Fruit fly (Drosophila melanogaster) whole organism, wandering third instar larva: ENCODE results near the gene CG13634.
A peak's percentile ranks its signal among the peaks of the same experiment; 100 is the strongest.

ENCODE experiments used
- Abd-B ChIP-seq: fragments of >200 bp; optimal IDR thresholded peaks from 2 replicates; lab custom pipeline; 2017; ENCODE audit warnings: missing biosample characterization, missing genetic modification characterization
- CG32264 ChIP-seq: fragments of 200-800 bp; sonication (Bioruptor generic); optimal IDR thresholded peaks from 2 replicates; lab custom pipeline; 2016; ENCODE audit warnings: missing biosample characterization, missing genetic modification characterization
- CG9705 ChIP-seq: fragments of 200-800 bp; sonication (Bioruptor generic); optimal IDR thresholded peaks from 2 replicates; lab custom pipeline; 2018; ENCODE audit warnings: missing biosample characterization, mild to moderate bottlenecking, missing genetic modification characterization
- CrebA ChIP-seq: fragments of 200-800 bp; sonication (Bioruptor generic); optimal IDR thresholded peaks from 2 replicates; lab custom pipeline; 2016; ENCODE audit warnings: missing biosample characterization, mild to moderate bottlenecking, missing genetic modification characterization, borderline replicate concordance
- Dfd ChIP-seq: fragments of >200 bp; optimal IDR thresholded peaks from 2 replicates; lab custom pipeline; 2017; ENCODE audit warnings: missing biosample characterization, missing genetic modification characterization
- Dif ChIP-seq: fragments of 200-275, 200-300 bp; sonication (Bioruptor generic); optimal IDR thresholded peaks from 2 replicates; lab custom pipeline; 2018; ENCODE audit warnings: missing biosample characterization, missing genetic modification characterization; ENCODE audit not compliant: partially characterized antibody
- GATAd ChIP-seq: sonication (Bioruptor generic); optimal IDR thresholded peaks from 2 replicates; lab custom pipeline; 2016; ENCODE audit warnings: missing biosample characterization, missing genetic modification characterization
- HLH106 ChIP-seq: fragments of 200-800 bp; optimal IDR thresholded peaks from 3 replicates; lab custom pipeline; 2019; ENCODE audit warnings: missing biosample characterization, mild to moderate bottlenecking, missing genetic modification characterization, moderate library complexity
- Hnf4 ChIP-seq: fragments of 200-800 bp; sonication (Bioruptor generic); optimal IDR thresholded peaks from 2 replicates; lab custom pipeline; 2016; ENCODE audit warnings: missing biosample characterization, mild to moderate bottlenecking, missing genetic modification characterization
- Hr78 ChIP-seq: fragments of >200 bp; optimal IDR thresholded peaks from 2 replicates; lab custom pipeline; 2017; ENCODE audit warnings: missing biosample characterization, missing genetic modification characterization
- Hr83 ChIP-seq: fragments of 200-300 bp; sonication (Bioruptor generic); optimal IDR thresholded peaks from 2 replicates; lab custom pipeline; 2016; ENCODE audit warnings: missing biosample characterization, mild to moderate bottlenecking, missing genetic modification characterization, moderate library complexity; ENCODE audit not compliant: poor library complexity, severe bottlenecking
- Jra ChIP-seq: sonication (Bioruptor generic); optimal IDR thresholded peaks from 2 replicates; lab custom pipeline; 2016; ENCODE audit warnings: missing biosample characterization, missing genetic modification characterization
- Mio ChIP-seq: sonication (Bioruptor generic); optimal IDR thresholded peaks from 2 replicates; lab custom pipeline; 2016; ENCODE audit warnings: missing biosample characterization, missing genetic modification characterization
- Myc ChIP-seq: fragments of >200 bp; optimal IDR thresholded peaks from 2 replicates; lab custom pipeline; 2017
- N ChIP-seq: fragments of >200 bp; optimal IDR thresholded peaks from 2 replicates; lab custom pipeline; 2018; ENCODE audit warnings: missing biosample characterization, missing external identifiers, missing genetic modification characterization
- OdsH ChIP-seq: fragments of 200-800 bp; sonication (Bioruptor generic); optimal IDR thresholded peaks from 2 replicates; lab custom pipeline; 2016; ENCODE audit warnings: missing biosample characterization, mild to moderate bottlenecking, missing genetic modification characterization
- Rel ChIP-seq, 2 experiments: fragments of 200-800 bp; sonication (Bioruptor generic) in 1 of 2; optimal IDR thresholded peaks; 2 replicates in 1 of 2; 3 replicates in 1 of 2; lab custom pipeline; 2016 to 2019; ENCODE audit warnings: mild to moderate bottlenecking in 2 of 2, missing biosample characterization in 2 of 2, missing genetic modification characterization in 2 of 2, moderate library complexity in 1 of 2
- Sp1 ChIP-seq: fragments of 200-800 bp; sonication (Bioruptor generic); optimal IDR thresholded peaks from 3 replicates; lab custom pipeline; 2019; ENCODE audit warnings: missing biosample characterization, mild to moderate bottlenecking, missing genetic modification characterization, moderate library complexity
- Vsx2 ChIP-seq: fragments of 200-300, 225-300 bp; sonication (Bioruptor generic); optimal IDR thresholded peaks from 2 replicates; lab custom pipeline; 2018; ENCODE audit warnings: missing biosample characterization, missing genetic modification characterization; ENCODE audit not compliant: partially characterized antibody
- br ChIP-seq: fragments of 200-800 bp; sonication (Bioruptor generic); optimal IDR thresholded peaks from 2 replicates; lab custom pipeline; 2016; ENCODE audit warnings: missing biosample characterization, missing genetic modification characterization
- brk ChIP-seq: fragments of 200-800 bp; sonication (Bioruptor generic); optimal IDR thresholded peaks from 2 replicates; lab custom pipeline; 2016; ENCODE audit warnings: missing biosample characterization, mild to moderate bottlenecking, missing genetic modification characterization
- dl ChIP-seq, 2 experiments: fragments of 175-275, 200-275 bp in 1 of 2; fragments of 200-275 bp in 1 of 2; sonication (Bioruptor generic); optimal IDR thresholded peaks; lab custom pipeline; 2018; ENCODE audit warnings: mild to moderate bottlenecking in 2 of 2, missing biosample characterization in 2 of 2, missing genetic modification characterization in 2 of 2, moderate library complexity in 2 of 2; ENCODE audit not compliant: partially characterized antibody in 2 of 2, insufficient read depth in 1 of 2
- dmrt93B ChIP-seq: fragments of 200-800 bp; sonication (Bioruptor generic); optimal IDR thresholded peaks from 2 replicates; lab custom pipeline; 2018; ENCODE audit warnings: missing biosample characterization, mild to moderate bottlenecking, missing genetic modification characterization
- dsf ChIP-seq: sonication (Bioruptor generic); optimal IDR thresholded peaks from 2 replicates; lab custom pipeline; 2016; ENCODE audit warnings: missing biosample characterization, missing genetic modification characterization, borderline replicate concordance
- ey ChIP-seq: fragments of 200-800 bp; sonication (Bioruptor generic); optimal IDR thresholded peaks from 2 replicates; lab custom pipeline; 2016; ENCODE audit warnings: missing biosample characterization, missing genetic modification characterization
- foxo ChIP-seq, 2 experiments: fragments of 200-800 bp; sonication (Bioruptor generic); optimal IDR thresholded peaks; 2 replicates in 1 of 2; 3 replicates in 1 of 2; lab custom pipeline; 2016 to 2017; ENCODE audit warnings: missing biosample characterization in 2 of 2, missing genetic modification characterization in 2 of 2
- fru ChIP-seq: fragments of 200-800 bp; sonication (Bioruptor generic); optimal IDR thresholded peaks from 3 replicates; lab custom pipeline; 2016; ENCODE audit warnings: missing biosample characterization, mild to moderate bottlenecking, missing genetic modification characterization
- h ChIP-seq: fragments of 200-800 bp; sonication (Bioruptor generic); optimal IDR thresholded peaks from 3 replicates; lab custom pipeline; 2016; ENCODE audit warnings: missing biosample characterization, mild to moderate bottlenecking, missing genetic modification characterization
- jim ChIP-seq: fragments of 175-275, 200-325 bp; sonication (Bioruptor generic); optimal IDR thresholded peaks from 2 replicates; lab custom pipeline; 2016; ENCODE audit warnings: missing biosample characterization, mild to moderate bottlenecking, missing genetic modification characterization
- lola ChIP-seq: fragments of >200 bp; optimal IDR thresholded peaks from 2 replicates; lab custom pipeline; 2017; ENCODE audit warnings: missing biosample characterization, missing genetic modification characterization
- pan ChIP-seq: fragments of >200 bp; optimal IDR thresholded peaks from 2 replicates; lab custom pipeline; 2017
- psq ChIP-seq: fragments of 200-800 bp; sonication (Bioruptor generic); optimal IDR thresholded peaks from 3 replicates; lab custom pipeline; 2017; ENCODE audit warnings: missing biosample characterization, mild to moderate bottlenecking, missing genetic modification characterization, moderate library complexity
- rgr ChIP-seq: fragments of 200-800 bp; sonication (Bioruptor generic); optimal IDR thresholded peaks from 3 replicates; lab custom pipeline; 2016; ENCODE audit warnings: missing biosample characterization, mild to moderate bottlenecking, missing genetic modification characterization
- sage ChIP-seq: fragments of 200-800 bp; sonication (Bioruptor generic); optimal IDR thresholded peaks from 2 replicates; lab custom pipeline; 2016; ENCODE audit warnings: missing biosample characterization, mild to moderate bottlenecking, missing genetic modification characterization
- sv ChIP-seq: fragments of 200-800 bp; sonication (Bioruptor generic); optimal IDR thresholded peaks from 3 replicates; lab custom pipeline; 2016; ENCODE audit warnings: missing biosample characterization, missing genetic modification characterization
- tai ChIP-seq: sonication (Bioruptor generic); optimal IDR thresholded peaks from 2 replicates; lab custom pipeline; 2016; ENCODE audit warnings: missing biosample characterization, missing genetic modification characterization
- usp ChIP-seq: fragments of >200 bp; optimal IDR thresholded peaks from 2 replicates; lab custom pipeline; 2017; ENCODE audit warnings: missing biosample characterization, missing genetic modification characterization
- woc ChIP-seq: sonication (Bioruptor generic); optimal IDR thresholded peaks from 2 replicates; lab custom pipeline; 2016; ENCODE audit warnings: missing biosample characterization, mild to moderate bottlenecking, missing genetic modification characterization

Gene CG13634

dm6 chr3R:24787042-24787565 is 2.8 kb downstream of the CG13634 start, which contains the start of gene CG5805:
Gene CG5805, minus strand, starts transcription at chr3R:24787421.
- TF ChIP-seq Jra (GFP tag; lab: Kevin White, UChicago): no peak
- TF ChIP-seq Abd-B: no peak
- TF ChIP-seq GATAd (GFP tag; lab: Kevin White, UChicago): no peak
- TF ChIP-seq foxo (GFP tag; optimal IDR thresholded peaks at IDR 0.05; lab: Kevin White, UChicago): peak in 1 of 2 experiments; percentile 47
- TF ChIP-seq Mio: no peak
- no peak for TF ChIP-seq CrebA (GFP tag; lab: Kevin White, UChicago)
- no peak for TF ChIP-seq brk (GFP tag; lab: Kevin White, UChicago)
- TF ChIP-seq h (GFP tag; lab: Kevin White, UChicago): peak; percentile 71
- TF ChIP-seq br (GFP tag; lab: Kevin White, UChicago): peak; percentile 49
- TF ChIP-seq ey (GFP tag; lab: Kevin White, UChicago): peak; percentile 28
- peak; percentile 67 for TF ChIP-seq Sp1 (GFP tag; lab: Kevin White, UChicago)
- TF ChIP-seq Rel (GFP tag; optimal IDR thresholded peaks at IDR 0.05; lab: Kevin White, UChicago): no peak
- TF ChIP-seq Rel (tag; optimal IDR thresholded peaks at IDR 0.05; lab: Kevin White, UChicago): peak; percentile 5
- TF ChIP-seq jim (GFP tag; lab: Kevin White, UChicago): no peak
- no peak for TF ChIP-seq woc
- TF ChIP-seq HLH106 (tag; lab: Kevin White, UChicago): peak; percentile 66
- no peak for TF ChIP-seq Dif (GFP tag; lab: Kevin White, UChicago)
- peak; percentile 87 for TF ChIP-seq rgr
- no peak for TF ChIP-seq dl (GFP tag; optimal IDR thresholded peaks at IDR 0.05; lab: Kevin White, UChicago; ENCODE audit: insufficient read depth in 1 of 2, partially characterized antibody in 2 of 2)
- TF ChIP-seq Hr78 (GFP tag; lab: Kevin White, UChicago): no peak
- peak; percentile 90 for TF ChIP-seq dmrt93B (GFP tag; lab: Kevin White, UChicago)
- peak; percentile 34 for TF ChIP-seq Hr83 (GFP tag; lab: Kevin White, UChicago)
- TF ChIP-seq N (GFP tag; lab: Kevin White, UChicago): no peak
- peak; percentile 45 for TF ChIP-seq sage (GFP tag; lab: Kevin White, UChicago)
- no peak for TF ChIP-seq usp (GFP tag; lab: Kevin White, UChicago)
- TF ChIP-seq Myc: no peak
- TF ChIP-seq Hnf4 (GFP tag; lab: Kevin White, UChicago): no peak
- TF ChIP-seq pan (lab: Kevin White, UChicago): no peak
- TF ChIP-seq dsf (GFP tag; lab: Kevin White, UChicago): no peak
- TF ChIP-seq Dfd (GFP tag; lab: Kevin White, UChicago): no peak
- peak; percentile 27 for TF ChIP-seq CG32264
- no peak for TF ChIP-seq Vsx2
- peak; percentile 76 for TF ChIP-seq sv
- peak; percentile 57 for TF ChIP-seq psq (GFP tag; lab: Kevin White, UChicago)
- peak; percentile 79 for TF ChIP-seq CG9705 (GFP tag; lab: Kevin White, UChicago)
- TF ChIP-seq fru (GFP tag; lab: Kevin White, UChicago): peak; percentile 47
- TF ChIP-seq tai (GFP tag; lab: Kevin White, UChicago): no peak
- TF ChIP-seq lola: no peak
- peak; percentile 54 for TF ChIP-seq OdsH (GFP tag; lab: Kevin White, UChicago)
- TF ChIP-seq, all 38 proteins: peak for 17

DNA sequence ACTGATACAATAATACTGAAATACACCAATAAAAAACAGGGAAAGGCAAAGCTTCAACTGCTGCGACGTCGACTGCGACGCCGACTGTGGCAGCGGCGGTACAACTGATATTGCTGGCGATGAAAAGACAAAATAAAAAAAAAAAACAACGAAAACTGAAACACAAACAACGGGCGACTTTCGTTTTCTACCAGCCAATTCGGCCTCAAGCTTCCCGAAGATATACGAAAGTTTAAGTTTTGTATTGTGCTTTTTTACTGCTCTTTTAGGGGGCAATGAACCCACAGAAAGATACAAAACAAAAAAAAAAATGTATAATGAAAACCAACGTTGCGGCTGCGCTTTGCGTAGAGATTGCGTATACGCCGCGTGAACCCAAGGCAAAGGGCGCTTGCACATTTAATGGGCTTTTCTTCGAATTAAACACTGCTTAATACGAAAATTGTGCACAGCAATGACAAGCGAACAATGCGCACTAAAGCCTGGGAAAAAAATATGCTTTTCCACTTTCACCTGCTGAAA is 11.7 kb downstream of the CG13634 start:
- TF ChIP-seq CG32264: no peak
- no peak for TF ChIP-seq OdsH (GFP tag; lab: Kevin White, UChicago)
- no peak for TF ChIP-seq usp (GFP tag; lab: Kevin White, UChicago)
- TF ChIP-seq pan (lab: Kevin White, UChicago): no peak
- no peak for TF ChIP-seq Mio
- no peak for TF ChIP-seq fru (GFP tag; lab: Kevin White, UChicago)
- no peak for TF ChIP-seq Hnf4 (GFP tag; lab: Kevin White, UChicago)
- no peak for TF ChIP-seq Rel (GFP tag; optimal IDR thresholded peaks at IDR 0.05; lab: Kevin White, UChicago)
- no peak for TF ChIP-seq Rel (tag; optimal IDR thresholded peaks at IDR 0.05; lab: Kevin White, UChicago)
- no peak for TF ChIP-seq Hr78 (GFP tag; lab: Kevin White, UChicago)
- no peak for TF ChIP-seq HLH106 (tag; lab: Kevin White, UChicago)
- TF ChIP-seq Dif (GFP tag; lab: Kevin White, UChicago): no peak
- no peak for TF ChIP-seq lola
- TF ChIP-seq woc: no peak
- no peak for TF ChIP-seq Jra (GFP tag; lab: Kevin White, UChicago)
- no peak for TF ChIP-seq brk (GFP tag; lab: Kevin White, UChicago)
- no peak for TF ChIP-seq Vsx2
